Worm (Caenorhabditis elegans): ENCODE data around the gene algn-2.
"Not testable (repeated sequence)": the region's sequence is repeated elsewhere in the genome, so short reads cannot be mapped to it uniquely, and the experiment has no call there.

ce11 chrII:5350357-5350756 lies 24.7 kb upstream of the algn-2 start, which contains the start of gene F09E5.8:
- not testable (repeated sequence) for TF ChIP-seq him-1, dao-5 (tag; optimal IDR thresholded peaks at IDR 0.05)
